Worm (Caenorhabditis elegans) whole organism, midembryonic: ENCODE measurements around the gene srj-29.

Source experiments
- T22C8.4 ChIP-seq: fragments of 200-800 bp; sonication (Bioruptor generic); IDR thresholded peaks from 2 replicates; pipeline ENCODE4 v1.3.6; 2022; ENCODE audit warnings: missing genetic modification characterization, missing compliant biosample characterization
- cog-1 ChIP-seq: sonication (generic microtip); optimal IDR thresholded peaks from 2 replicates; lab custom pipeline; 2016; ENCODE audit warnings: missing genetic modification characterization, missing compliant biosample characterization
- flt-1 ChIP-seq: fragments of 200-800 bp; sonication (Bioruptor generic); IDR thresholded peaks from 2 replicates; pipeline ENCODE4 v1.3.6; 2022; ENCODE audit warnings: missing genetic modification characterization, missing compliant biosample characterization
- ztf-23 ChIP-seq: fragments of 200-800 bp; sonication (Bioruptor generic); IDR thresholded peaks from 2 replicates; pipeline ENCODE4 v1.3.6; 2022; ENCODE audit warnings: missing genetic modification reagents, missing genetic modification characterization, missing compliant biosample characterization
- ztf-29 ChIP-seq: fragments of 200-800 bp; sonication (Bioruptor generic); IDR thresholded peaks from 2 replicates; pipeline ENCODE4 v1.3.6; 2022; ENCODE audit warnings: missing genetic modification reagents, missing genetic modification characterization, missing compliant biosample characterization

DNA sequence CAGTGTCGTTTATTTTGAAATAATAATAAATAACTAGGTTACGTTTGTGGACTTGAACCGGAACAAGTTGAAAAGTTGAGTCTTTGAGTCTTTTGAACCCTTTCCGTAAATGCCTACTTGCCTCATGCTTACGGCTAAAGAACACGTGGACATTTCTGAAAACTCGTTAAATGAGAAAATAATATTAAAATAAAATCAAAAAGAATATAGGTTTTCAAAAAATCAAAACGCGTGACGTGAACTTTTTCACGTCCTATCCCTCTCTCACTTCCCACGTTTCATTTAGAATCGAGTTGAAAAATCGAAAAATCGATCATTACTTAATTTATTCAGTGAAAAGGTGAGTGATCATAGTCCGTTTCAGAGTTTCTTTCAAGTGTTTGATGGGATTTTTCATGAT is 26.3 kb upstream of the srj-29 start, which contains the start of gene best-12:
- no peak for TF ChIP-seq ztf-29
- TF ChIP-seq T22C8.4 (GFP tag; lab: Robert Waterston, UW): no peak
- TF ChIP-seq cog-1 (tag; lab: Kevin White, UChicago): no peak
- no peak for TF ChIP-seq flt-1 (GFP tag; lab: Robert Waterston, UW)
- TF ChIP-seq ztf-23 (GFP tag; lab: Robert Waterston, UW): no peak
